Fruit fly (Drosophila melanogaster) whole organism, embryonic: ENCODE results near the gene nol.

Source experiments
- Blimp-1 ChIP-seq: fragments of 200-800 bp; sonication (Bioruptor generic); optimal IDR thresholded peaks from 3 replicates; lab custom pipeline; 2018; ENCODE audit warnings: missing biosample characterization, missing genetic modification characterization, mild to moderate bottlenecking, moderate library complexity, missing genetic modification reagents
- CG11560 ChIP-seq: fragments of 200-800 bp; sonication (Bioruptor generic); IDR thresholded peaks from 3 replicates; pipeline ENCODE4 v1.3.6; 2022; ENCODE audit warnings: missing biosample characterization, missing genetic modification characterization
- CG13123 ChIP-seq: fragments of 200-800 bp; sonication (Bioruptor generic); optimal IDR thresholded peaks from 2 replicates; lab custom pipeline; 2016; ENCODE audit warnings: missing biosample characterization, missing genetic modification characterization
- CG13424 ChIP-seq: fragments of 200-800 bp; sonication (Bioruptor generic); optimal IDR thresholded peaks from 2 replicates; lab custom pipeline; 2019; ENCODE audit warnings: missing biosample characterization, mild to moderate bottlenecking, missing genetic modification characterization, moderate library complexity
- CG13894 ChIP-seq: fragments of 200-800 bp; sonication (Bioruptor generic); optimal IDR thresholded peaks from 3 replicates; lab custom pipeline; 2018; ENCODE audit warnings: missing biosample characterization, mild to moderate bottlenecking, missing genetic modification characterization, moderate library complexity
- CG15269 ChIP-seq: fragments of 200-800 bp; sonication (Bioruptor generic); optimal IDR thresholded peaks from 2 replicates; lab custom pipeline; 2018; ENCODE audit warnings: missing biosample characterization, mild to moderate bottlenecking, missing genetic modification characterization, moderate library complexity
- CG1602 ChIP-seq: fragments of 200-800 bp; sonication (Bioruptor generic); optimal IDR thresholded peaks from 3 replicates; lab custom pipeline; 2016; ENCODE audit warnings: missing biosample characterization, missing genetic modification characterization
- CG16815 ChIP-seq: fragments of 200-800 bp; sonication (Bioruptor generic); optimal IDR thresholded peaks from 3 replicates; lab custom pipeline; 2017; ENCODE audit warnings: missing biosample characterization, mild to moderate bottlenecking, missing genetic modification characterization
- CG18599 ChIP-seq: fragments of 200-800 bp; sonication (Bioruptor generic); optimal IDR thresholded peaks from 3 replicates; lab custom pipeline; 2017; ENCODE audit warnings: missing biosample characterization, missing genetic modification characterization, mild to moderate bottlenecking, moderate library complexity, missing genetic modification reagents
- CG2889 ChIP-seq: fragments of 200-800 bp; sonication (Bioruptor generic); IDR thresholded peaks from 3 replicates; pipeline ENCODE4 v1.3.6; 2022; ENCODE audit warnings: missing biosample characterization, missing genetic modification characterization
- CG30020 ChIP-seq: fragments of 200-800 bp; optimal IDR thresholded peaks from 2 replicates; lab custom pipeline; 2019; ENCODE audit warnings: missing biosample characterization, mild to moderate bottlenecking, missing genetic modification characterization, moderate library complexity
- CG30403 ChIP-seq: fragments of 200-800 bp; sonication (Bioruptor generic); optimal IDR thresholded peaks from 3 replicates; lab custom pipeline; 2016; ENCODE audit warnings: missing biosample characterization, missing genetic modification characterization
- CG33557 ChIP-seq: fragments of 200-800 bp; sonication (Bioruptor generic); optimal IDR thresholded peaks from 2 replicates; lab custom pipeline; 2019; ENCODE audit warnings: missing biosample characterization, mild to moderate bottlenecking, missing genetic modification characterization, moderate library complexity
- CG3407 ChIP-seq: fragments of 200-800 bp; sonication (Bioruptor generic); optimal IDR thresholded peaks from 2 replicates; lab custom pipeline; 2018; ENCODE audit warnings: missing biosample characterization, mild to moderate bottlenecking, missing genetic modification characterization
- CG34224 ChIP-seq: fragments of 200-800 bp; sonication (Bioruptor generic); IDR thresholded peaks from 3 replicates; pipeline ENCODE4 v1.3.6; 2022; ENCODE audit warnings: missing biosample characterization, missing genetic modification characterization; ENCODE audit not compliant: partially characterized antibody
- CG4424 ChIP-seq: fragments of 200-800 bp; sonication (Bioruptor generic); optimal IDR thresholded peaks from 3 replicates; lab custom pipeline; 2016; ENCODE audit warnings: missing biosample characterization, missing genetic modification characterization
- CG5245 ChIP-seq: fragments of 200-800 bp; sonication (Bioruptor generic); optimal IDR thresholded peaks from 3 replicates; lab custom pipeline; 2016; ENCODE audit warnings: missing biosample characterization, missing genetic modification characterization
- CG6175 ChIP-seq: fragments of 200-800 bp; sonication (Bioruptor generic); IDR thresholded peaks from 3 replicates; pipeline ENCODE4 v1.3.6; 2022; ENCODE audit warnings: missing biosample characterization, missing genetic modification characterization
- CG7839 ChIP-seq: fragments of 200-800 bp; sonication (Bioruptor generic); optimal IDR thresholded peaks from 3 replicates; lab custom pipeline; 2018; ENCODE audit warnings: missing biosample characterization, mild to moderate bottlenecking, missing genetic modification characterization, moderate library complexity
- CG7963 ChIP-seq: fragments of 200-800 bp; sonication (Bioruptor generic); IDR thresholded peaks from 3 replicates; pipeline ENCODE4 v1.3.6; 2022; ENCODE audit warnings: missing biosample characterization, missing genetic modification characterization; ENCODE audit not compliant: partially characterized antibody
- D19A ChIP-seq: fragments of 200-800 bp; optimal IDR thresholded peaks from 3 replicates; lab custom pipeline; 2019; ENCODE audit warnings: missing biosample characterization, mild to moderate bottlenecking, missing genetic modification characterization, moderate library complexity
- Doc2 ChIP-seq: fragments of 200-800 bp; sonication (Bioruptor generic); IDR thresholded peaks from 2 replicates; pipeline ENCODE4 v1.3.6; 2022; ENCODE audit warnings: missing biosample characterization, missing genetic modification characterization
- HHEX ChIP-seq: fragments of 200-800 bp; sonication (Bioruptor generic); optimal IDR thresholded peaks from 3 replicates; lab custom pipeline; 2017; ENCODE audit warnings: missing biosample characterization, mild to moderate bottlenecking, missing genetic modification characterization, missing genetic modification reagents
- Kr ChIP-seq: fragments of 200-800 bp; sonication (Bioruptor generic); optimal IDR thresholded peaks from 2 replicates; lab custom pipeline; 2017; ENCODE audit warnings: missing biosample characterization, mild to moderate bottlenecking, missing genetic modification characterization
- Mad ChIP-seq: fragments of 200-800 bp; sonication (Bioruptor generic); optimal IDR thresholded peaks from 2 replicates; lab custom pipeline; 2016; ENCODE audit warnings: missing biosample characterization, missing genetic modification characterization
- NC2β ChIP-seq: fragments of 200-800 bp; sonication (Bioruptor generic); optimal IDR thresholded peaks from 2 replicates; lab custom pipeline; 2016; ENCODE audit warnings: missing biosample characterization, missing genetic modification characterization
- Nf-YA ChIP-seq: fragments of 200-800 bp; sonication (Bioruptor generic); IDR thresholded peaks from 2 replicates; pipeline ENCODE4 v1.3.6; 2022; ENCODE audit warnings: missing biosample characterization, missing genetic modification characterization
- Poxn ChIP-seq: fragments of 200-800 bp; sonication (Bioruptor generic); IDR thresholded peaks from 2 replicates; pipeline ENCODE4 v1.3.6; 2022; ENCODE audit warnings: missing biosample characterization, missing genetic modification characterization
- Sox102F ChIP-seq: fragments of 200-800 bp; sonication (Bioruptor generic); optimal IDR thresholded peaks from 2 replicates; lab custom pipeline; 2018; ENCODE audit warnings: missing biosample characterization, mild to moderate bottlenecking, missing genetic modification characterization, moderate library complexity
- aop ChIP-seq: fragments of 200-800 bp; sonication (Bioruptor generic); IDR thresholded peaks from 2 replicates; pipeline ENCODE4 v1.3.6; 2022; ENCODE audit warnings: missing biosample characterization, missing genetic modification characterization
- ara ChIP-seq: fragments of 200-800 bp; sonication (Bioruptor generic); IDR thresholded peaks from 2 replicates; pipeline ENCODE4 v1.3.6; 2022; ENCODE audit warnings: missing biosample characterization, missing genetic modification characterization
- chif ChIP-seq, 2 experiments: fragments of 200-800 bp; sonication (Bioruptor generic); optimal IDR thresholded peaks; 3 replicates each; lab custom pipeline; 2016; ENCODE audit warnings: missing biosample characterization in 2 of 2, missing genetic modification characterization in 2 of 2
- disco-r ChIP-seq: fragments of 200-800 bp; sonication (Bioruptor generic); optimal IDR thresholded peaks from 2 replicates; lab custom pipeline; 2016; ENCODE audit warnings: missing biosample characterization, missing genetic modification characterization
- dmrt11E ChIP-seq: fragments of 200-800 bp; sonication (Bioruptor generic); optimal IDR thresholded peaks from 3 replicates; lab custom pipeline; 2018; ENCODE audit warnings: missing biosample characterization, mild to moderate bottlenecking, missing genetic modification characterization, moderate library complexity
- dysf ChIP-seq: fragments of 200-800 bp; sonication (Bioruptor generic); IDR thresholded peaks from 3 replicates; pipeline ENCODE4 v1.3.6; 2022; ENCODE audit warnings: missing biosample characterization, missing genetic modification characterization
- ems ChIP-seq: fragments of 200-800 bp; sonication (Bioruptor generic); optimal IDR thresholded peaks from 3 replicates; lab custom pipeline; 2016; ENCODE audit warnings: missing biosample characterization, missing genetic modification characterization
- fd102C ChIP-seq: fragments of 200-800 bp; sonication (Bioruptor generic); optimal IDR thresholded peaks from 2 replicates; lab custom pipeline; 2018; ENCODE audit warnings: missing biosample characterization, mild to moderate bottlenecking, missing genetic modification characterization, moderate library complexity
- gcm ChIP-seq: fragments of 200-800 bp; sonication (Bioruptor generic); optimal IDR thresholded peaks from 2 replicates; lab custom pipeline; 2019; ENCODE audit warnings: missing biosample characterization, mild to moderate bottlenecking, missing genetic modification characterization, moderate library complexity
- inv ChIP-seq: fragments of 200-800 bp; sonication (Bioruptor generic); IDR thresholded peaks from 2 replicates; pipeline ENCODE4 v1.3.6; 2022; ENCODE audit warnings: missing biosample characterization, missing genetic modification characterization; ENCODE audit not compliant: partially characterized antibody
- ken ChIP-seq: fragments of 200-800 bp; sonication (Bioruptor generic); IDR thresholded peaks from 3 replicates; pipeline ENCODE4 v1.3.6; 2022; ENCODE audit warnings: missing biosample characterization, missing genetic modification characterization
- lilli ChIP-seq: fragments of 200-800 bp; sonication (Bioruptor generic); optimal IDR thresholded peaks from 3 replicates; lab custom pipeline; 2016; ENCODE audit warnings: missing biosample characterization, missing genetic modification characterization
- mirr ChIP-seq: fragments of 200-800 bp; sonication (Bioruptor generic); optimal IDR thresholded peaks from 3 replicates; lab custom pipeline; 2018; ENCODE audit warnings: missing biosample characterization, mild to moderate bottlenecking, missing genetic modification characterization
- pfk ChIP-seq: fragments of 200-800 bp; sonication (Bioruptor generic); optimal IDR thresholded peaks from 2 replicates; lab custom pipeline; 2018; ENCODE audit warnings: missing biosample characterization, mild to moderate bottlenecking, missing genetic modification characterization, moderate library complexity
- phol ChIP-seq: fragments of 200-800 bp; sonication (Bioruptor generic); optimal IDR thresholded peaks from 3 replicates; lab custom pipeline; 2018; ENCODE audit warnings: missing biosample characterization, mild to moderate bottlenecking, missing genetic modification characterization, moderate library complexity
- run ChIP-seq: fragments of 200-800 bp; sonication (Bioruptor generic); optimal IDR thresholded peaks from 3 replicates; lab custom pipeline; 2018; ENCODE audit warnings: missing biosample characterization, mild to moderate bottlenecking, missing genetic modification characterization
- sd ChIP-seq: fragments of 200-800 bp; sonication (Bioruptor generic); optimal IDR thresholded peaks from 3 replicates; lab custom pipeline; 2018; ENCODE audit warnings: missing biosample characterization, mild to moderate bottlenecking, missing genetic modification characterization, moderate library complexity
- sisA ChIP-seq: fragments of 200-800 bp; sonication (Bioruptor generic); IDR thresholded peaks from 2 replicates; pipeline ENCODE4 v1.3.6; 2022; ENCODE audit warnings: missing biosample characterization, missing genetic modification characterization
- tll ChIP-seq, 2 experiments: fragments of 200-800 bp in 1 of 2; fragments of >200 bp in 1 of 2; sonication (Bioruptor generic) in 1 of 2; optimal IDR thresholded peaks; 2 replicates each; lab custom pipeline; 2017 to 2019; ENCODE audit warnings: missing biosample characterization in 2 of 2, missing genetic modification characterization in 2 of 2, mild to moderate bottlenecking in 1 of 2, moderate library complexity in 1 of 2
- trh ChIP-seq: fragments of 200-800 bp; sonication (Bioruptor generic); optimal IDR thresholded peaks from 2 replicates; lab custom pipeline; 2016; ENCODE audit warnings: missing biosample characterization, missing genetic modification characterization

The nol gene

DNA sequence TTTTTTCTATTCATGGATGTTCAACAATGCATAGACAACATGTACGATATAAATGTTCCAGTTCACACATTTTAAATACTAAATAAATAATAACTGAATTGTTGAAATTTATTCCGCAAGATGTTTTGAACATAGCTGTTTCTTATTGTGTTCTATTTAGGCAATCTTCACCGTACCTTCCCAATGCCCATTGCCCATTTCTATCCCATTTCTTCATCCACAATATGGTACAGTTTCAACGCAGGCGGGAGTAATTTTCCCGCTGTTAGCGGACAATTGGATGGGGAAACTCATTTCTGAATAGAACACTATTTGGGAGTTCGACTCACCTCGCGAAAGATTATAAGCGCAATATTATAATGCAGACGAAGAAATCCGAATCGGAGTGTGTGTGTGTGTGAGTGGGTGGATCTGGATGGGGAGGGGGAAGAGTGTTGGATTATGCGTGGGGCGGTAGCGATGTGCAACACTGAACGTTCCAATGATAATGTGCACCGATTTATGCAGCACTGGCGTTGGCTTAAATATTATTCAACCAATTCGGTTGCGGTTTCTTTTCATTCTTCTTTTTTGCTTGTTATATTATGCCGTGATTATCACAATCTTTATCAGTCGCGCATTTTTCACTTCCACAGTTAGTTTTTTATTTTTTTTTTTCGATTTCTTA lies 38.6 kb upstream of the nol start (continued):
- peak; percentile 47 for TF ChIP-seq CG18599 (GFP tag; lab: Kevin White, UChicago)
- TF ChIP-seq D19A (tag; lab: Kevin White, UChicago) = no peak
- TF ChIP-seq sisA (GFP tag; lab: Robert Waterston, UW) = no peak
- TF ChIP-seq sd = peak; percentile 34
- no peak for TF ChIP-seq Nf-YA (GFP tag; lab: Robert Waterston, UW)
- peak; percentile 22 for TF ChIP-seq CG33557
- no peak for TF ChIP-seq trh (GFP tag; lab: Kevin White, UChicago)
- no peak for TF ChIP-seq run
- no peak for TF ChIP-seq CG30020 (tag; lab: Kevin White, UChicago)
- no peak for TF ChIP-seq inv (GFP tag; lab: Robert Waterston, UW)
- no peak for TF ChIP-seq aop (GFP tag; lab: Robert Waterston, UW)
- TF ChIP-seq mirr (GFP tag; lab: Kevin White, UChicago) = peak; percentile 5
- peak; percentile 37 for TF ChIP-seq CG16815
- peak; percentile 69 for TF ChIP-seq HHEX (GFP tag; lab: Kevin White, UChicago)
- TF ChIP-seq CG13123 (GFP tag; lab: Kevin White, UChicago) = peak; percentile 17
- TF ChIP-seq pfk = no peak
- TF ChIP-seq CG13424 (tag; lab: Kevin White, UChicago) = no peak
- TF ChIP-seq CG4424 (GFP tag; lab: Kevin White, UChicago) = peak; percentile 51
- TF ChIP-seq disco-r (GFP tag; lab: Kevin White, UChicago) = peak; percentile 18
- TF ChIP-seq ems = peak; percentile 41
- no peak for TF ChIP-seq CG15269 (tag; lab: Kevin White, UChicago)
- no peak for TF ChIP-seq Kr (GFP tag; lab: Kevin White, UChicago)
- TF ChIP-seq Sox102F = no peak
- peak; percentile 43 for TF ChIP-seq CG7839 (tag; lab: Kevin White, UChicago)
- no peak for TF ChIP-seq CG6175
- no peak for TF ChIP-seq fd102C (GFP tag; lab: Kevin White, UChicago)
- TF ChIP-seq CG2889 (GFP tag; lab: Robert Waterston, UW) = no peak
- TF ChIP-seq ara (GFP tag; lab: Robert Waterston, UW) = peak; percentile 52
- no peak for TF ChIP-seq Blimp-1 (GFP tag; lab: Kevin White, UChicago)
- TF ChIP-seq chif (GFP tag; optimal IDR thresholded peaks at IDR 0.05; lab: Kevin White, UChicago) = peak; percentile 13 to 47
- TF ChIP-seq CG34224 = no peak
- TF ChIP-seq CG13894 = no peak
- no peak for TF ChIP-seq phol
- no peak for TF ChIP-seq dysf (GFP tag; lab: Robert Waterston, UW)
- TF ChIP-seq gcm = no peak
- peak; percentile 45 for TF ChIP-seq Mad (GFP tag; lab: Kevin White, UChicago)
- TF ChIP-seq CG11560 = no peak
- peak; percentile 32 for TF ChIP-seq CG3407
- no peak for TF ChIP-seq Doc2 (GFP tag; lab: Robert Waterston, UW)
- peak; percentile 60 for TF ChIP-seq NC2β (GFP tag; lab: Kevin White, UChicago)
- TF ChIP-seq CG1602 (GFP tag; lab: Kevin White, UChicago) = peak; percentile 9
- no peak for TF ChIP-seq tll (GFP tag; optimal IDR thresholded peaks at IDR 0.05; lab: Kevin White, UChicago)
- TF ChIP-seq CG30403 (GFP tag; lab: Kevin White, UChicago) = peak; percentile 53
- TF ChIP-seq ken (GFP tag; lab: Robert Waterston, UW) = peak; percentile 73
- TF ChIP-seq dmrt11E = peak; percentile 31
- TF ChIP-seq lilli (GFP tag; lab: Kevin White, UChicago) = peak; percentile 30
- peak; percentile 29 for TF ChIP-seq CG5245
- TF ChIP-seq Poxn (GFP tag; lab: Robert Waterston, UW) = no peak
- TF ChIP-seq CG7963 = 0 out of 3 replicates have a peak, but pooled peaks have one; percentile 13
